Worm (Caenorhabditis elegans) whole organism, L4 larva: ENCODE results near the gene csq-1.

Experiments
- F44E2.7 ChIP-seq: fragments of 200-800 bp; sonication (Bioruptor generic); IDR thresholded peaks from 2 replicates; pipeline ENCODE4 v2.1.2; 2022; ENCODE audit warnings: missing genetic modification characterization, missing compliant biosample characterization
- F49E8.2 ChIP-seq: sonication (generic microtip); optimal IDR thresholded peaks from 2 replicates; lab custom pipeline; 2016; ENCODE audit warnings: missing compliant biosample characterization, mild to moderate bottlenecking, missing genetic modification characterization, borderline replicate concordance
- ZK337.2 ChIP-seq: fragments of 200-800 bp; sonication (Bioruptor generic); IDR thresholded peaks from 2 replicates; pipeline ENCODE4 v1.3.6; 2022; ENCODE audit warnings: missing genetic modification reagents, missing genetic modification characterization, missing compliant biosample characterization
- aha-1 ChIP-seq: fragments of 150-350 bp; peaks from one replicate; lab custom pipeline; 2014; ENCODE audit warnings: missing biosample characterization, missing genetic modification characterization
- ceh-20 ChIP-seq: fragments of 200-800 bp; sonication (Bioruptor generic); IDR thresholded peaks from 2 replicates; pipeline ENCODE4 v1.3.6; 2022; ENCODE audit warnings: missing genetic modification reagents, missing genetic modification characterization, missing compliant biosample characterization
- ceh-28 ChIP-seq: fragments of 150-350 bp; optimal IDR thresholded peaks from 2 replicates; lab custom pipeline; 2014; ENCODE audit warnings: missing biosample characterization, missing genetic modification reagents, missing genetic modification characterization
- ctbp-1 ChIP-seq: fragments of 200-800 bp; sonication (Bioruptor generic); IDR thresholded peaks from 2 replicates; pipeline ENCODE4 v1.3.6; 2022; ENCODE audit warnings: missing genetic modification reagents, missing genetic modification characterization, missing compliant biosample characterization
- daf-12 ChIP-seq: fragments of 150-350 bp; optimal IDR thresholded peaks from 2 replicates; lab custom pipeline; 2014; ENCODE audit warnings: missing biosample characterization, missing genetic modification reagents, missing genetic modification characterization
- daf-16 ChIP-seq, 3 experiments: sonication (generic microtip); optimal IDR thresholded peaks; 2 replicates each; lab custom pipeline; 2016 to 2017; ENCODE audit warnings: missing genetic modification characterization in 3 of 3, missing genetic modification reagents in 3 of 3, mild to moderate bottlenecking in 2 of 3, missing compliant biosample characterization in 2 of 3, missing biosample characterization in 1 of 3, moderate library complexity in 1 of 3
- dmd-6 ChIP-seq: fragments of 200-800 bp; sonication (Bioruptor generic); IDR thresholded peaks from 2 replicates; pipeline ENCODE4 v1.3.6; 2022; ENCODE audit warnings: missing genetic modification reagents, missing genetic modification characterization, missing compliant biosample characterization
- dve-1 ChIP-seq: sonication (generic microtip); optimal IDR thresholded peaks from 2 replicates; lab custom pipeline; 2017; ENCODE audit warnings: antibody characterized with exemption, mild to moderate bottlenecking, missing genetic modification characterization, missing compliant biosample characterization; ENCODE audit not compliant: insufficient read depth
- egl-43 ChIP-seq: fragments of 200-800 bp; sonication (Bioruptor generic); IDR thresholded peaks from 2 replicates; pipeline ENCODE4 v1.3.6; 2022; ENCODE audit warnings: missing genetic modification reagents, missing genetic modification characterization, missing compliant biosample characterization
- fkh-10 ChIP-seq: fragments of 150-350 bp; optimal IDR thresholded peaks from 2 replicates; lab custom pipeline; 2014; ENCODE audit warnings: missing biosample characterization, missing genetic modification reagents, missing genetic modification characterization
- hif-1 ChIP-seq, 2 experiments: sonication (generic microtip); optimal IDR thresholded peaks; 2 replicates each; lab custom pipeline; 2016 to 2017; ENCODE audit warnings: missing compliant biosample characterization in 2 of 2, missing genetic modification characterization in 2 of 2, missing genetic modification reagents in 2 of 2, missing genotype in 2 of 2, mild to moderate bottlenecking in 1 of 2
- hlh-30 ChIP-seq: sonication (generic microtip); optimal IDR thresholded peaks from 2 replicates; lab custom pipeline; 2017; ENCODE audit warnings: antibody characterized with exemption, mild to moderate bottlenecking, missing genetic modification characterization, missing compliant biosample characterization; ENCODE audit not compliant: insufficient read depth
- lin-38 ChIP-seq: fragments of 200-800 bp; sonication (Bioruptor generic); IDR thresholded peaks from 2 replicates; pipeline ENCODE4 v1.3.6; 2022; ENCODE audit warnings: missing genetic modification reagents, missing genetic modification characterization, missing compliant biosample characterization
- mdl-1 ChIP-seq, 2 experiments: fragments of 150-350 bp in 1 of 2; sonication (generic microtip) in 1 of 2; optimal IDR thresholded peaks; 2 replicates each; lab custom pipeline; 2014 to 2017; ENCODE audit warnings: missing biosample characterization in 2 of 2, missing genetic modification characterization in 2 of 2
- mes-2 ChIP-seq: sonication (generic microtip); optimal IDR thresholded peaks from 2 replicates; lab custom pipeline; 2016; ENCODE audit warnings: missing genotype, mild to moderate bottlenecking, missing genetic modification characterization, missing compliant biosample characterization; ENCODE audit not compliant: poor library complexity, severe bottlenecking
- nhr-25 ChIP-seq: sonication (generic microtip); optimal IDR thresholded peaks from 2 replicates; lab custom pipeline; 2017; ENCODE audit warnings: missing genetic modification characterization, mild to moderate bottlenecking, missing compliant biosample characterization, antibody characterized with exemption, moderate library complexity, borderline replicate concordance; ENCODE audit not compliant: insufficient read depth
- pqm-1 ChIP-seq: sonication (generic microtip); optimal IDR thresholded peaks from 2 replicates; lab custom pipeline; 2017; ENCODE audit warnings: missing biosample characterization, missing genetic modification characterization
- set-16 ChIP-seq: fragments of 200-800 bp; sonication (Bioruptor generic); IDR thresholded peaks from 2 replicates; pipeline ENCODE4 v1.3.6; 2022; ENCODE audit warnings: missing genetic modification reagents, missing genetic modification characterization, missing compliant biosample characterization
- snpc-4 ChIP-seq: fragments of 150-350 bp; optimal IDR thresholded peaks from 2 replicates; lab custom pipeline; 2014; ENCODE audit warnings: missing biosample characterization, missing genetic modification characterization
- unc-62 ChIP-seq, 3 experiments: fragments of 150-350 bp in 1 of 3; sonication (generic microtip); optimal IDR thresholded peaks in 2 of 3; peaks in 1 of 3; 1 replicate in 1 of 3; 2 replicates in 2 of 3; lab custom pipeline; 2014 to 2017; ENCODE audit warnings: missing biosample characterization in 3 of 3, missing genetic modification characterization in 3 of 3, missing genetic modification reagents in 3 of 3, missing genotype in 1 of 3
- zag-1 ChIP-seq: fragments of 150-350 bp; optimal IDR thresholded peaks from 2 replicates; lab custom pipeline; 2014; ENCODE audit warnings: missing biosample characterization, missing genetic modification characterization
- zfp-2 ChIP-seq: sonication (generic microtip); optimal IDR thresholded peaks from 2 replicates; lab custom pipeline; 2016; ENCODE audit warnings: mild to moderate bottlenecking, missing genetic modification characterization, missing compliant biosample characterization
- zfp-3 ChIP-seq: fragments of 200-800 bp; sonication (Bioruptor generic); conservative IDR thresholded peaks from 2 replicates; pipeline ENCODE4 v1.3.6; 2022; ENCODE audit warnings: missing genetic modification reagents, missing genetic modification characterization, missing compliant biosample characterization
- zip-11 ChIP-seq: fragments of 200-800 bp; sonication (Bioruptor generic); IDR thresholded peaks from 2 replicates; pipeline ENCODE4 v1.3.6; 2022; ENCODE audit warnings: missing genetic modification characterization, missing compliant biosample characterization

The csq-1 gene

ce11 chrX:14731828-14732331, 47.2 kb downstream of the csq-1 start, which contains the start of gene F33C8.4:
F33C8.4 (plus strand) TSS chrX:14732281.
- no peak for TF ChIP-seq dmd-6 (GFP tag; lab: Robert Waterston, UW)
- no peak for TF ChIP-seq F49E8.2 (tag; lab: Kevin White, UChicago)
- no peak for TF ChIP-seq ZK337.2
- no peak for TF ChIP-seq daf-12 (tag; lab: Kevin White, UChicago)
- peak; percentile 55 for TF ChIP-seq aha-1
- no peak for TF ChIP-seq zag-1 (tag; lab: Kevin White, UChicago)
- no peak for TF ChIP-seq egl-43 (GFP tag; lab: Robert Waterston, UW)
- TF ChIP-seq daf-16 (GFP tag; optimal IDR thresholded peaks at IDR 0.05; lab: Kevin White, UChicago), result peak in 1 of 2 experiments; percentile 50
- TF ChIP-seq daf-16 (tag; optimal IDR thresholded peaks at IDR 0.05; lab: Kevin White, UChicago), result no peak

ce11 chrX:14736220-14736619, 51.5 kb downstream of the csq-1 start:
- peak; percentile 5 for TF ChIP-seq snpc-4
- no peak for TF ChIP-seq aha-1

DNA sequence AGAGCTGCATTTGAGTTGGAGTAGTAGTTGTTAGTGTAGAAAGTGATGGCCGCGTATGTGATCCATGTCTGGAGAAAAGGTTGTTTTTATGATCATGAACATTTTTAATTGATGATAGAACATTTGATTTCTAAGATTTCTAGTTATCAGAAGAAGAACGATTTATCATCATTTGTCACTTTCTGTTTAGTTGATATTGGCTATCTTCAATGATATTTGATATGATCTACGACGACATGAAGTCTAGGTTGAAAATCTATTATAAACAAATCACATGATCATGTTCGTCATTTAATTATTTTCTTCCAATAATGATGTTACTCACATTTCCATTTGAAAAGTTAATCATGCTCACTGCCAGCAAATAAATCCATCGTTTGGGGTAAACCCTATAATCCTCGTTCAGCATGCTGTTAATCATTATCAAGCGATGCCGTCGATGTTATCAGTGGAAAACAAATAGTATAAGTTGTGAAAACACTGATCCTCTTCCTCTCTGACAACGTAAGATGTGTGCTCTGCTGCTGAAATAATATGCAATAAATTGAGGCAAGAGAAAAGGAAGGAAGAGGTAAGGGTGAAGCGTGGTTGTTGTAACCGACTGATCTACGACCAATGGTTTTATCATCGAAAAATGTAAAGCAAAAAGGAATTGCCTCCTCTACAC, 52.4 kb downstream of the csq-1 start:
- peak; percentile 6 for TF ChIP-seq dve-1 (tag; lab: Kevin White, UChicago)
- TF ChIP-seq hlh-30 (tag; lab: Kevin White, UChicago), result peak; percentile 28
- no peak for TF ChIP-seq fkh-10
- peak; percentile 57; the same call in 1 of the 2 replicates for TF ChIP-seq ceh-20 (GFP tag; lab: Robert Waterston, UW)
- TF ChIP-seq nhr-25 (tag; lab: Kevin White, UChicago), result no peak
- TF ChIP-seq F44E2.7 (GFP tag; lab: Robert Waterston, UW), result 0 out of 2 replicates have a peak, but pooled peaks have one; percentile 14
- TF ChIP-seq ctbp-1, result no peak
- TF ChIP-seq zfp-3, result no peak
- no peak for TF ChIP-seq lin-38
- no peak for TF ChIP-seq zip-11 (GFP tag; lab: Robert Waterston, UW)
- peak in 1 of 2 experiments; percentile 58 for TF ChIP-seq unc-62 (GFP tag; optimal IDR thresholded peaks at IDR 0.05 in 1 of 2; lab: Kevin White, UChicago)
- TF ChIP-seq unc-62 (tag; optimal IDR thresholded peaks at IDR 0.05; lab: Kevin White, UChicago), result no peak
- TF ChIP-seq mes-2 (tag; lab: Kevin White, UChicago), result no peak
- TF ChIP-seq zfp-2 (tag; lab: Kevin White, UChicago), result no peak
- no peak for TF ChIP-seq set-16
- peak; percentile 24 for TF ChIP-seq pqm-1
- peak in 1 of 2 experiments; percentile 5 for TF ChIP-seq mdl-1 (tag; optimal IDR thresholded peaks at IDR 0.05; lab: Kevin White, UChicago)
- peak; percentile 13; the same call in 1 of the 2 replicates for TF ChIP-seq dmd-6 (GFP tag; lab: Robert Waterston, UW)

DNA sequence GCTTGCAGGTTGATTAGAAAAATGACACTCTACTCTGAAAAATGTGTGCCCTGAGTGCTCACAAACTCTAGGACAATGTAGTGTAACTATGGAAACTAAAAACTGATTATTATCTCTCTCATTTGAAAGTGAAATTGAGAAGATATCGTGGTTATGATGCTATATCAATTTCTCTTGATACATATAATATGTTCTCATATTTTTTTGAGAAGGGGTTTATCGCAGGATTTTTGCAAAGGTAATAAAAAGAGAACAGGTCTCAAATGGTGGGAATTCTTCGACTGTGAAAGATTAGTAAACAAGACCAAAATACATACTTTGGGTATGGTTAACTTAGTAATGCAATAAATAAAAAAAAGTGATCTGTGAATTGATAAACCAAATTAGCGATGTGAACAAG, 52.9 kb downstream of the csq-1 start:
- TF ChIP-seq hif-1 (tag; optimal IDR thresholded peaks at IDR 0.05; lab: Kevin White, UChicago) (no peak), ceh-28 (tag; lab: Kevin White, UChicago) (no peak), aha-1 (peak; percentile 91), snpc-4 (no peak), unc-62 (GFP tag; optimal IDR thresholded peaks at IDR 0.05 in 1 of 2; lab: Kevin White, UChicago) (peak in 1 of 2 experiments; percentile 50), unc-62 (tag; optimal IDR thresholded peaks at IDR 0.05; lab: Kevin White, UChicago) (no peak)
